Fruit fly (Drosophila melanogaster): ENCODE measurements around the gene wge.

DNA sequence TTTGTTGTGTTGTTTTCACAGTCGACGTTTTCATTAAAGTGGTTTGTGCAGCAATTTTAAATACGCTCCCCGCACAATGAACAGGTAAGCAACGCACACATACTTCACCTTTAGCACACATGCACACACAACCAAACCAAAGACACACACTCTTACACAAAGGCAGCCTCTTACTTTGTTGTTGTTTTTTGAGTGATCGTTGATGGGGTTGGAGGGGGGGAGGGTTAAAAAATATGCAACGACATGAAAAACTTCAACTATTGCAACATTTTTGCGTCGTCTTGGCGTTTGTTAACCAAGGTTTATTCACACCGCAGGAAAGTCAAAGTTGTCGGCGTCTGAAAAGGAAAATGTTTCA lies 53.0 kb downstream of the wge start:
- TF ChIP-seq fd85E (GFP tag; optimal IDR thresholded peaks at IDR 0.05) (no peak), Blimp-1 (GFP tag; optimal IDR thresholded peaks at IDR 0.05) (no peak), CG15336 (GFP tag; IDR thresholded peaks at IDR 0.05) (no peak), CG8632 (GFP tag; optimal IDR thresholded peaks at IDR 0.05) (no peak), Ets21C (GFP tag; optimal IDR thresholded peaks at IDR 0.05) (no peak), fd59A (GFP tag; optimal IDR thresholded peaks at IDR 0.05) (no peak), Eip78C (GFP tag) (no peak), CG16779 (tag; optimal IDR thresholded peaks at IDR 0.05) (no peak), Sox102F (GFP tag; optimal IDR thresholded peaks at IDR 0.05) (no peak)

Data from whole organism, prepupa.